Fruit fly (Drosophila melanogaster) whole organism, embryonic: ENCODE results near the gene pix.
A peak's percentile ranks its signal among the peaks of the same experiment; 100 is the strongest.

Source experiments
- C15 ChIP-seq: fragments of 200-800 bp; sonication (Bioruptor generic); IDR thresholded peaks from 3 replicates; pipeline ENCODE4 v1.3.6; 2022; ENCODE audit warnings: missing biosample characterization, missing genetic modification characterization
- CG10321 ChIP-seq: fragments of 200-800 bp; sonication (Bioruptor generic); IDR thresholded peaks from 2 replicates; pipeline ENCODE4 v1.3.6; 2022; ENCODE audit warnings: missing biosample characterization, missing genetic modification characterization
- CG11398 ChIP-seq: fragments of 200-800 bp; sonication (Bioruptor generic); optimal IDR thresholded peaks from 2 replicates; lab custom pipeline; 2016; ENCODE audit warnings: missing biosample characterization, missing genetic modification characterization
- CG11560 ChIP-seq: fragments of 200-800 bp; sonication (Bioruptor generic); IDR thresholded peaks from 3 replicates; pipeline ENCODE4 v1.3.6; 2022; ENCODE audit warnings: missing biosample characterization, missing genetic modification characterization
- CG12391 ChIP-seq: fragments of 200-800 bp; sonication (Bioruptor generic); optimal IDR thresholded peaks from 3 replicates; lab custom pipeline; 2018; ENCODE audit warnings: missing biosample characterization, mild to moderate bottlenecking, missing genetic modification characterization, moderate library complexity
- CG12659 ChIP-seq: fragments of 200-800 bp; sonication (Bioruptor generic); optimal IDR thresholded peaks from 3 replicates; lab custom pipeline; 2017; ENCODE audit warnings: mild to moderate bottlenecking, missing biosample characterization, missing genetic modification reagents, missing genetic modification characterization
- CG16813 ChIP-seq: fragments of 200-800 bp; sonication (Bioruptor generic); IDR thresholded peaks from 3 replicates; pipeline ENCODE4 v1.3.6; 2022; ENCODE audit warnings: missing biosample characterization, missing genetic modification characterization; ENCODE audit not compliant: partially characterized antibody
- CG16863 ChIP-seq: fragments of 200-800 bp; sonication (Bioruptor generic); optimal IDR thresholded peaks from 3 replicates; lab custom pipeline; 2016; ENCODE audit warnings: missing biosample characterization, missing genetic modification characterization
- CG17359 ChIP-seq: fragments of 200-800 bp; sonication (Bioruptor generic); optimal IDR thresholded peaks from 3 replicates; lab custom pipeline; 2018; ENCODE audit warnings: missing biosample characterization, mild to moderate bottlenecking, missing genetic modification characterization, moderate library complexity
- CG17829 ChIP-seq: fragments of 200-800 bp; optimal IDR thresholded peaks from 2 replicates; lab custom pipeline; 2019; ENCODE audit warnings: missing biosample characterization, mild to moderate bottlenecking, missing genetic modification characterization, moderate library complexity
- CG32532 ChIP-seq: fragments of 200-800 bp; sonication (Bioruptor generic); IDR thresholded peaks from 2 replicates; pipeline ENCODE4 v1.3.6; 2022; ENCODE audit warnings: missing biosample characterization, missing genetic modification characterization
- CG33213 ChIP-seq: fragments of 200-800 bp; sonication (Bioruptor generic); optimal IDR thresholded peaks from 3 replicates; lab custom pipeline; 2016; ENCODE audit warnings: missing biosample characterization, missing genetic modification characterization
- CG5953 ChIP-seq: fragments of 200-800 bp; sonication (Bioruptor generic); IDR thresholded peaks from 2 replicates; pipeline ENCODE4 v1.3.6; 2022; ENCODE audit warnings: missing biosample characterization, missing genetic modification characterization
- CG6689 ChIP-seq: fragments of 200-800 bp; sonication (Bioruptor generic); IDR thresholded peaks from 2 replicates; pipeline ENCODE4 v1.3.6; 2022; ENCODE audit warnings: missing biosample characterization, missing genetic modification characterization
- CG6765 ChIP-seq: fragments of 200-800 bp; sonication (Bioruptor generic); optimal IDR thresholded peaks from 3 replicates; lab custom pipeline; 2017; ENCODE audit warnings: missing biosample characterization, mild to moderate bottlenecking, missing genetic modification characterization
- CG7357 ChIP-seq: fragments of 200-800 bp; sonication (Bioruptor generic); IDR thresholded peaks from 3 replicates; pipeline ENCODE4 v1.3.6; 2022; ENCODE audit warnings: missing biosample characterization, missing genetic modification characterization
- CG7556 ChIP-seq: fragments of 200-800 bp; sonication (Bioruptor generic); optimal IDR thresholded peaks from 2 replicates; lab custom pipeline; 2017; ENCODE audit warnings: missing biosample characterization, mild to moderate bottlenecking, missing genetic modification characterization
- CG8089 ChIP-seq: fragments of 200-800 bp; sonication (Bioruptor generic); optimal IDR thresholded peaks from 3 replicates; lab custom pipeline; 2016; ENCODE audit warnings: missing biosample characterization, missing genetic modification characterization
- CG9727 ChIP-seq: fragments of 200-800 bp; sonication (Bioruptor generic); optimal IDR thresholded peaks from 3 replicates; lab custom pipeline; 2017; ENCODE audit warnings: missing biosample characterization, mild to moderate bottlenecking, missing genetic modification characterization
- CkIIα-i1 ChIP-seq: fragments of 200-800 bp; sonication (Bioruptor generic); IDR thresholded peaks from 2 replicates; pipeline ENCODE4 v1.3.6; 2022; ENCODE audit warnings: missing biosample characterization, missing genetic modification characterization
- D ChIP-seq, 2 experiments: fragments of 200-800 bp in 1 of 2; fragments of >200 bp in 1 of 2; sonication (Bioruptor generic) in 1 of 2; optimal IDR thresholded peaks; 2 replicates in 1 of 2; 3 replicates in 1 of 2; lab custom pipeline; 2017; ENCODE audit warnings: mild to moderate bottlenecking in 1 of 2, missing biosample characterization in 1 of 2, missing genetic modification characterization in 1 of 2, missing genetic modification reagents in 1 of 2
- Dad ChIP-seq: fragments of 200-800 bp; sonication (Bioruptor generic); optimal IDR thresholded peaks from 3 replicates; lab custom pipeline; 2016; ENCODE audit warnings: missing biosample characterization, missing genetic modification characterization
- Eip74EF ChIP-seq, 2 experiments: fragments of 200-800 bp in 1 of 2; fragments of >200 bp in 1 of 2; sonication (Bioruptor generic) in 1 of 2; optimal IDR thresholded peaks; 2 replicates each; lab custom pipeline; 2017 to 2019; ENCODE audit warnings: missing biosample characterization in 2 of 2, missing genetic modification characterization in 2 of 2, mild to moderate bottlenecking in 1 of 2, moderate library complexity in 1 of 2
- Ets97D ChIP-seq: fragments of 200-800 bp; sonication (Bioruptor generic); optimal IDR thresholded peaks from 3 replicates; lab custom pipeline; 2016; ENCODE audit warnings: missing biosample characterization, missing genetic modification characterization
- HHEX ChIP-seq: fragments of 200-800 bp; sonication (Bioruptor generic); optimal IDR thresholded peaks from 3 replicates; lab custom pipeline; 2017; ENCODE audit warnings: missing biosample characterization, mild to moderate bottlenecking, missing genetic modification characterization, missing genetic modification reagents
- Hr39 ChIP-seq: fragments of >200 bp; optimal IDR thresholded peaks from 2 replicates; lab custom pipeline; 2017
- Hsf ChIP-seq: fragments of 200-800 bp; sonication (Bioruptor generic); optimal IDR thresholded peaks from 3 replicates; lab custom pipeline; 2016; ENCODE audit warnings: missing biosample characterization, missing genetic modification characterization
- Oli ChIP-seq: fragments of 200-800 bp; sonication (Bioruptor generic); optimal IDR thresholded peaks from 2 replicates; lab custom pipeline; 2018; ENCODE audit warnings: missing biosample characterization, mild to moderate bottlenecking, missing genetic modification characterization, moderate library complexity
- Sry-β ChIP-seq: fragments of 200-800 bp; sonication (Bioruptor generic); optimal IDR thresholded peaks from 2 replicates; lab custom pipeline; 2018; ENCODE audit warnings: missing biosample characterization, mild to moderate bottlenecking, missing genetic modification characterization, moderate library complexity
- YL-1 ChIP-seq: fragments of 200-800 bp; sonication (Bioruptor generic); optimal IDR thresholded peaks from 3 replicates; lab custom pipeline; 2017; ENCODE audit warnings: missing biosample characterization, mild to moderate bottlenecking, missing genetic modification characterization
- bab2 ChIP-seq: fragments of 200-800 bp; sonication (Bioruptor generic); optimal IDR thresholded peaks from 2 replicates; lab custom pipeline; 2016; ENCODE audit warnings: missing biosample characterization, missing genetic modification characterization
- croc ChIP-seq: fragments of 200-800 bp; sonication (Bioruptor generic); conservative IDR thresholded peaks from 3 replicates; pipeline ENCODE4 v1.3.6; 2022; ENCODE audit warnings: missing biosample characterization, missing genetic modification characterization
- ewg ChIP-seq: fragments of 200-800 bp; sonication (Bioruptor generic); optimal IDR thresholded peaks from 3 replicates; lab custom pipeline; 2017; ENCODE audit warnings: mild to moderate bottlenecking, missing biosample characterization, missing genetic modification reagents, missing genetic modification characterization
- eyg ChIP-seq: fragments of 200-800 bp; sonication (Bioruptor generic); optimal IDR thresholded peaks from 3 replicates; lab custom pipeline; 2016; ENCODE audit warnings: missing biosample characterization, missing genetic modification characterization
- fd3F ChIP-seq: fragments of 200-800 bp; sonication (Bioruptor generic); optimal IDR thresholded peaks from 2 replicates; lab custom pipeline; 2018; ENCODE audit warnings: missing biosample characterization, mild to moderate bottlenecking, missing genetic modification characterization, moderate library complexity
- gce ChIP-seq: fragments of 200-800 bp; sonication (Bioruptor generic); IDR thresholded peaks from 3 replicates; pipeline ENCODE4 v1.3.6; 2022; ENCODE audit warnings: missing biosample characterization, missing genetic modification characterization
- gsb ChIP-seq: fragments of 200-800 bp; sonication (Bioruptor generic); IDR thresholded peaks from 2 replicates; pipeline ENCODE4 v1.3.6; 2022; ENCODE audit warnings: missing biosample characterization, missing genetic modification characterization
- h ChIP-seq: fragments of >200 bp; optimal IDR thresholded peaks from 2 replicates; lab custom pipeline; 2017
- ham ChIP-seq: fragments of 200-800 bp; sonication (Bioruptor generic); IDR thresholded peaks from 2 replicates; pipeline ENCODE4 v1.3.6; 2022; ENCODE audit warnings: missing biosample characterization, missing genetic modification characterization
- hbn ChIP-seq: fragments of 200-800 bp; sonication (Bioruptor generic); IDR thresholded peaks from 2 replicates; pipeline ENCODE4 v1.3.6; 2022; ENCODE audit warnings: missing biosample characterization, missing genetic modification characterization; ENCODE audit not compliant: partially characterized antibody
- jigr1 ChIP-seq: fragments of 200-800 bp; sonication (Bioruptor generic); IDR thresholded peaks from 3 replicates; pipeline ENCODE4 v1.3.6; 2022; ENCODE audit warnings: missing biosample characterization, missing genetic modification characterization
- lbe ChIP-seq: fragments of 200-800 bp; sonication (Bioruptor generic); optimal IDR thresholded peaks from 2 replicates; lab custom pipeline; 2016; ENCODE audit warnings: missing biosample characterization, mild to moderate bottlenecking, missing genetic modification characterization
- org-1 ChIP-seq: fragments of 200-800 bp; sonication (Bioruptor generic); optimal IDR thresholded peaks from 2 replicates; lab custom pipeline; 2017; ENCODE audit warnings: missing biosample characterization, missing genetic modification characterization
- p53 ChIP-seq: fragments of 200-800 bp; sonication (Bioruptor generic); optimal IDR thresholded peaks from 2 replicates; lab custom pipeline; 2016; ENCODE audit warnings: missing biosample characterization, missing genetic modification characterization
- prd ChIP-seq, 3 experiments: fragments of >200 bp in 2 of 3; fragments of 200-800 bp in 1 of 3; sonication (Bioruptor generic) in 1 of 3; optimal IDR thresholded peaks in 2 of 3; IDR thresholded peaks in 1 of 3; 2 replicates in 2 of 3; 3 replicates in 1 of 3; pipeline versions ENCODE4 v1.3.6 to Lab custom; 2017 to 2022; ENCODE audit warnings: missing biosample characterization in 1 of 3, missing genetic modification characterization in 1 of 3
- seq ChIP-seq: fragments of 200-800 bp; sonication (Bioruptor generic); IDR thresholded peaks from 2 replicates; pipeline ENCODE4 v1.3.6; 2022; ENCODE audit warnings: missing biosample characterization, missing genetic modification characterization
- shn ChIP-seq: fragments of 200-800 bp; sonication (Bioruptor generic); optimal IDR thresholded peaks from 3 replicates; lab custom pipeline; 2016; ENCODE audit warnings: missing biosample characterization, missing genetic modification characterization
- slou ChIP-seq: fragments of 200-800 bp; sonication (Bioruptor generic); optimal IDR thresholded peaks from 3 replicates; lab custom pipeline; 2016; ENCODE audit warnings: missing biosample characterization, missing genetic modification characterization
- trh ChIP-seq: fragments of 200-800 bp; sonication (Bioruptor generic); optimal IDR thresholded peaks from 2 replicates; lab custom pipeline; 2016; ENCODE audit warnings: missing biosample characterization, missing genetic modification characterization
- unc-4 ChIP-seq: fragments of 200-800 bp; sonication (Bioruptor generic); IDR thresholded peaks from 2 replicates; pipeline ENCODE4 v1.3.6; 2022; ENCODE audit warnings: missing biosample characterization, missing genetic modification characterization; ENCODE audit not compliant: partially characterized antibody

pix gene

DNA sequence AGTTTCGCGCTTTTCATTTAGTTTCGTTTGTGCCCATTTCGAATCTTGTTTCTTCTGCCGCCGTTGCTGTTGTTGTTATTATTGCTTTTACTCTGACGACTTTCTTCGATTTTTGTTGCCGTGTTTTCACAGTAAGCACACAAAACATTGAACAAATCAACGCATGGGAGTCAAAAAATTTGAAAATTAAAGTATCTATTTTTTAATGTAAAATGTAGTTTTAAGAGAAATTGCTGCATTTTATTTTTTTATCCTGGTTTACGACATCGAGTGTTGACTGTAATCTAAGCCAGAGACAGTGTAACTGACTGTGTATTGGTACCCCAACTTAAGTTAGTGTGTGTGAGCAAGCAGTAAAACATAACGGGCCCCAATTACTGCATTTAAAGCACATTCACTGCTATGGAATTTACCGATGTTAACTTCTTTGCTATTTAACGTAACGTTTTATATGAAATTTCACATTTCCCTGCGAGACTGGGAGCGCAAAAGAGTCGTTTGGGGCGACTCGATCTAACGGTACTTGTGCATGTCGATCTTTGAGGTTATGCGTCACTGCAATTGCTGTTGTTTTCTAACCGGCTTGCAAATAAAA, 21.7 kb upstream of the pix start (continued):
- no peak for TF ChIP-seq CG11398 (GFP tag; lab: Kevin White, UChicago)
- no peak for TF ChIP-seq shn (GFP tag; lab: Kevin White, UChicago)
- peak; percentile 57 for TF ChIP-seq seq (GFP tag; lab: Robert Waterston, UW)
- TF ChIP-seq Sry-β (GFP tag; lab: Kevin White, UChicago) = no peak
- peak; percentile 26 for TF ChIP-seq CG12659
- TF ChIP-seq CG16863 (GFP tag; lab: Kevin White, UChicago) = peak; percentile 45
- peak; percentile 73 for TF ChIP-seq CG32532 (GFP tag; lab: Robert Waterston, UW)
- no peak for TF ChIP-seq CkIIα-i1 (GFP tag; lab: Robert Waterston, UW)
- TF ChIP-seq ewg (GFP tag; lab: Kevin White, UChicago) = peak; percentile 58
- no peak for TF ChIP-seq Eip74EF (GFP tag; optimal IDR thresholded peaks at IDR 0.05; lab: Kevin White, UChicago)
- TF ChIP-seq YL-1 (GFP tag; lab: Kevin White, UChicago) = no peak
- TF ChIP-seq fd3F (GFP tag; lab: Kevin White, UChicago) = peak; percentile 27
- no peak for TF ChIP-seq p53 (GFP tag; lab: Kevin White, UChicago)
- TF ChIP-seq bab2 (GFP tag; lab: Kevin White, UChicago) = peak; percentile 66
- no peak for TF ChIP-seq h (lab: Kevin White, UChicago)
- no peak for TF ChIP-seq org-1 (GFP tag; lab: Kevin White, UChicago)
- no peak for TF ChIP-seq ham (GFP tag; lab: Robert Waterston, UW)
- no peak for TF ChIP-seq CG8089 (GFP tag; lab: Kevin White, UChicago)
- TF ChIP-seq gce (GFP tag; lab: Robert Waterston, UW) = 0 out of 3 replicates have a peak, but pooled peaks have one; percentile 46
- peak; percentile 29 for TF ChIP-seq CG33213 (GFP tag; lab: Kevin White, UChicago)
- no peak for TF ChIP-seq Hr39
- no peak for TF ChIP-seq jigr1 (GFP tag; lab: Robert Waterston, UW)
- peak; percentile 84 for TF ChIP-seq CG17359
- TF ChIP-seq croc (GFP tag; lab: Robert Waterston, UW) = peak; percentile 58
- TF ChIP-seq CG16813 (GFP tag; lab: Robert Waterston, UW) = no peak
- TF ChIP-seq CG11560 = no peak
- peak; percentile 75 for TF ChIP-seq CG12391 (tag; lab: Kevin White, UChicago)
- no peak for TF ChIP-seq unc-4 (GFP tag; lab: Robert Waterston, UW)
- TF ChIP-seq Oli (tag; lab: Kevin White, UChicago) = peak; percentile 65
- peak; percentile 27; the same call in 1 of the 2 replicates for TF ChIP-seq CG5953 (GFP tag; lab: Robert Waterston, UW)
- peak; percentile 30 for TF ChIP-seq CG7556
- peak; percentile 80 for TF ChIP-seq lbe
- peak; percentile 49 for TF ChIP-seq HHEX (GFP tag; lab: Kevin White, UChicago)
- no peak for TF ChIP-seq hbn (GFP tag; lab: Robert Waterston, UW)
- no peak for TF ChIP-seq D (optimal IDR thresholded peaks at IDR 0.05; lab: Kevin White, UChicago)
- peak; percentile 60 for TF ChIP-seq D (GFP tag; optimal IDR thresholded peaks at IDR 0.05; lab: Kevin White, UChicago)
- no peak for TF ChIP-seq gsb (GFP tag; lab: Robert Waterston, UW)
- no peak for TF ChIP-seq eyg (GFP tag; lab: Kevin White, UChicago)
- TF ChIP-seq prd (optimal IDR thresholded peaks at IDR 0.05; lab: Kevin White, UChicago) = no peak
- peak; percentile 78 for TF ChIP-seq prd (GFP tag; IDR thresholded peaks at IDR 0.05; lab: Robert Waterston, UW)
- TF ChIP-seq CG17829 (tag; lab: Kevin White, UChicago) = peak; percentile 68
- TF ChIP-seq C15 (GFP tag; lab: Robert Waterston, UW) = no peak
- TF ChIP-seq Hsf (GFP tag; lab: Kevin White, UChicago) = peak; percentile 58
- no peak for TF ChIP-seq trh (GFP tag; lab: Kevin White, UChicago)
- TF ChIP-seq CG7357 = peak; percentile 48; the same call in 1 of the 3 replicates
- no peak for TF ChIP-seq Dad (GFP tag; lab: Kevin White, UChicago)
- TF ChIP-seq CG9727 = peak; percentile 59
- TF ChIP-seq slou (GFP tag; lab: Kevin White, UChicago) = no peak
- TF ChIP-seq CG10321 = no peak
- peak; percentile 31 for TF ChIP-seq Ets97D (GFP tag; lab: Kevin White, UChicago)
- TF ChIP-seq CG6689 (GFP tag; lab: Robert Waterston, UW) = peak; percentile 70
- TF ChIP-seq CG6765 (GFP tag; lab: Kevin White, UChicago) = no peak
